Worm (Caenorhabditis elegans) whole organism, early embryonic: Measurements from ENCODE around the gene F56C9.8.

Source experiments
- F13C5.2 ChIP-seq: sonication (generic microtip); optimal IDR thresholded peaks from 2 replicates; lab custom pipeline; 2017; ENCODE audit warnings: mild to moderate bottlenecking, missing genetic modification characterization, inconsistent platforms, missing compliant biosample characterization
- aly-1 ChIP-seq: sonication (generic microtip); optimal IDR thresholded peaks from 2 replicates; lab custom pipeline; 2016; ENCODE audit warnings: missing genetic modification characterization, missing compliant biosample characterization
- ama-1 ChIP-seq: fragments of 150-350 bp; optimal IDR thresholded peaks from 2 replicates; lab custom pipeline; 2014
- ceh-13 ChIP-seq: fragments of 200-800 bp; sonication (Bioruptor generic); optimal IDR thresholded peaks from 2 replicates; lab custom pipeline; 2018; ENCODE audit warnings: mild to moderate bottlenecking, missing genetic modification characterization, missing compliant biosample characterization
- ets-7 ChIP-seq: sonication (generic microtip); optimal IDR thresholded peaks from 2 replicates; lab custom pipeline; 2016; ENCODE audit warnings: missing genotype, missing genetic modification characterization, missing compliant biosample characterization
- flt-1 ChIP-seq: fragments of 200-800 bp; sonication (Bioruptor generic); IDR thresholded peaks from 2 replicates; pipeline ENCODE4 v1.3.6; 2022; ENCODE audit warnings: missing genetic modification characterization, missing compliant biosample characterization
- hnd-1 ChIP-seq: sonication (generic microtip); optimal IDR thresholded peaks from 2 replicates; lab custom pipeline; 2016; ENCODE audit warnings: missing genetic modification characterization, missing compliant biosample characterization
- pes-1 ChIP-seq: fragments of 200-800 bp; sonication (Bioruptor generic); IDR thresholded peaks from 2 replicates; pipeline ENCODE4 v1.3.6; 2022; ENCODE audit warnings: missing genetic modification reagents, missing genetic modification characterization, missing compliant biosample characterization
- scrt-1 ChIP-seq: fragments of 200-800 bp; sonication (Bioruptor generic); IDR thresholded peaks from 2 replicates; pipeline ENCODE4 v1.3.6; 2022; ENCODE audit warnings: missing genetic modification characterization, missing compliant biosample characterization
- sea-1 ChIP-seq: fragments of 200-800 bp; sonication (Bioruptor generic); conservative IDR thresholded peaks from 2 replicates; pipeline ENCODE4 v1.3.6; 2022; ENCODE audit warnings: missing genetic modification characterization, missing compliant biosample characterization
- tbx-11 ChIP-seq: fragments of 200-800 bp; sonication (Bioruptor generic); IDR thresholded peaks from 2 replicates; pipeline ENCODE4 v1.3.6; 2022; ENCODE audit warnings: missing genetic modification characterization, missing compliant biosample characterization
- tbx-37 ChIP-seq: fragments of 200-800 bp; sonication (Bioruptor generic); conservative IDR thresholded peaks from 2 replicates; pipeline ENCODE4 v1.3.6; 2022; ENCODE audit warnings: missing genetic modification reagents, missing genetic modification characterization, missing compliant biosample characterization
- tra-4 ChIP-seq: sonication (generic microtip); optimal IDR thresholded peaks from 2 replicates; lab custom pipeline; 2017; ENCODE audit warnings: missing genetic modification characterization, missing compliant biosample characterization

- TF ChIP-seq sea-1 (GFP tag; lab: Robert Waterston, UW) (no peak), pes-1 (no peak), tbx-11 (GFP tag; lab: Robert Waterston, UW) (no peak), hnd-1 (no peak), ama-1 (lab: Kevin White, UChicago) (no peak), tbx-37 (GFP tag; lab: Robert Waterston, UW) (no peak), flt-1 (GFP tag; lab: Robert Waterston, UW) (no peak), aly-1 (no peak), F13C5.2 (tag; lab: Kevin White, UChicago) (no peak), scrt-1 (GFP tag; lab: Robert Waterston, UW) (no peak), tra-4 (tag; lab: Kevin White, UChicago) (no peak), ets-7 (tag; lab: Kevin White, UChicago) (no peak), ceh-13 (GFP tag; lab: Kevin White, UChicago) (no peak)
These were observed 46.3 kb upstream of the F56C9.8 start, which contains the start of gene F08F8.11 for ce11 chrIII:7365602-7366001.
